Fruit fly (Drosophila melanogaster) S2 (cell line): ENCODE measurements around the gene CG7239.

Experiments used
- CG8478 ChIP-seq: fragments of >200 bp; optimal IDR thresholded peaks from 2 replicates; lab custom pipeline; 2018
- CTCF ChIP-seq, 2 experiments: fragments of >200 bp; optimal IDR thresholded peaks; 2 replicates each; lab custom pipeline; 2018

DNA sequence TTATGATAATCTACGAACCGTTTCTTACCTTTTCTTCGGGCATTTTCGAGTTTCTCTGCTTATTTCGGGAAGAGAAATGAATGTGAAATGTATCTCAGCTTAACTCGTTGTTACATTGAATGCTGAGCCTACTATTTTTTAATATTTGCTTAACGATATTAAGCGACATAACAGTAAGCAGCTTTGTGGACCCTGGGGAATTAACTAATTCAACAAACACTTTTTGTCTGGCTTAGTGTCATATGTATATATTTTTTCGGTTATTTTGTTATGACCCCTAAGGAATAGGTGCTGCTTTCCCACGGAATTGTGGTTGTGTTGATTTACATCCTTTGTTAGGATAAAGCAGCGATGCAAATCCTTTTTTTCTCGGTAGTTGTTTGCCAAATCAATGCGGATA, 16.3 kb downstream of the CG7239 start, which contains the start of gene COX6CL:
- TF ChIP-seq CG8478 (no peak), CTCF (optimal IDR thresholded peaks at IDR 0.05; lab: Kevin White, UChicago) (no peak)
